Fruit fly (Drosophila melanogaster): ENCODE measurements around the gene sloth1.

- TF ChIP-seq CG7045 (GFP tag; optimal IDR thresholded peaks at IDR 0.05), result no peak
- no peak for TF ChIP-seq CG11617 (GFP tag; optimal IDR thresholded peaks at IDR 0.05)
- no peak for TF ChIP-seq kay (GFP tag; ENCODE audit: borderline replicate concordance)
- TF ChIP-seq CG1620 (GFP tag; optimal IDR thresholded peaks at IDR 0.05), result no peak
- TF ChIP-seq CG33017 (tag; optimal IDR thresholded peaks at IDR 0.05), result no peak
- no peak for TF ChIP-seq pad (GFP tag; optimal IDR thresholded peaks at IDR 0.05)
- no peak for TF ChIP-seq Mnt (GFP tag; optimal IDR thresholded peaks at IDR 0.05)
- TF ChIP-seq Hr96 (GFP tag; optimal IDR thresholded peaks at IDR 0.05), result no peak
- TF ChIP-seq CG5204 (GFP tag; optimal IDR thresholded peaks at IDR 0.05), result no peak
Measured at dm6 chrX:7040205-7040866, 29.2 kb downstream of the sloth1 start, which contains the start of gene CG14427.

All from whole organism, adult.